Fruit fly (Drosophila melanogaster): ENCODE measurements around the gene CG14739.
A peak's percentile ranks its signal among the peaks of the same experiment; 100 is the strongest.

CG14739 gene

dm6 chr3R:12080370-12080968, 31.5 kb upstream of the CG14739 start (continued):
- TF ChIP-seq en (GFP tag; optimal IDR thresholded peaks at IDR 0.05) (no peak), nerfin-2 (GFP tag; IDR thresholded peaks at IDR 0.05; ENCODE audit: partially characterized antibody) (no peak), Sry-β (GFP tag; optimal IDR thresholded peaks at IDR 0.05) (no peak), CG32772 (GFP tag; IDR thresholded peaks at IDR 0.05) (no peak), CG34422 (GFP tag; IDR thresholded peaks at IDR 0.05) (no peak), pb (GFP tag; optimal IDR thresholded peaks at IDR 0.05) (no peak), sim (GFP tag; IDR thresholded peaks at IDR 0.05) (no peak), Abd-B (GFP tag; optimal IDR thresholded peaks at IDR 0.05) (peak; percentile 7), Nf-YA (GFP tag; IDR thresholded peaks at IDR 0.05) (no peak), aop (GFP tag; IDR thresholded peaks at IDR 0.05) (no peak), Sin3A (optimal IDR thresholded peaks at IDR 0.05) (no peak), CG10959 (GFP tag; IDR thresholded peaks at IDR 0.05) (no peak), salm (tag; optimal IDR thresholded peaks at IDR 0.05) (no peak), ttk (GFP tag; IDR thresholded peaks at IDR 0.05) (no peak), mld (GFP tag; IDR thresholded peaks at IDR 0.05; ENCODE audit: partially characterized antibody) (no peak), Hr51 (GFP tag; optimal IDR thresholded peaks at IDR 0.05) (peak in 1 of 2 experiments; percentile 37), ssp (GFP tag; IDR thresholded peaks at IDR 0.05) (no peak), CG12942 (GFP tag; optimal IDR thresholded peaks at IDR 0.05) (no peak), CG15269 (tag; optimal IDR thresholded peaks at IDR 0.05) (peak; percentile 14), bowl (GFP tag; IDR thresholded peaks at IDR 0.05) (no peak), CG3281 (GFP tag; optimal IDR thresholded peaks at IDR 0.05) (peak; percentile 2), gcm (GFP tag; optimal IDR thresholded peaks at IDR 0.05) (no peak), CG10565 (GFP tag; optimal IDR thresholded peaks at IDR 0.05) (no peak), CG18262 (tag; optimal IDR thresholded peaks at IDR 0.05) (no peak), lab (GFP tag; optimal IDR thresholded peaks at IDR 0.05) (no peak), sqz (GFP tag; optimal IDR thresholded peaks at IDR 0.05) (peak; percentile 60), hbn (GFP tag; IDR thresholded peaks at IDR 0.05; ENCODE audit: partially characterized antibody) (no peak), amos (GFP tag; IDR thresholded peaks at IDR 0.05; ENCODE audit: partially characterized antibody) (no peak), kni (GFP tag; optimal IDR thresholded peaks at IDR 0.05) (no peak), Hey (tag; optimal IDR thresholded peaks at IDR 0.05) (no peak), nmo (GFP tag; optimal IDR thresholded peaks at IDR 0.05) (no peak), CG18599 (GFP tag; optimal IDR thresholded peaks at IDR 0.05) (peak; percentile 22), CG6813 (GFP tag; optimal IDR thresholded peaks at IDR 0.05) (no peak), CG13424 (tag; optimal IDR thresholded peaks at IDR 0.05) (no peak), Ravus (GFP tag; IDR thresholded peaks at IDR 0.05) (no peak), Drgx (GFP tag; IDR thresholded peaks at IDR 0.05) (no peak), jumu (GFP tag; optimal IDR thresholded peaks at IDR 0.05) (no peak), ab (GFP tag; optimal IDR thresholded peaks at IDR 0.05) (no peak), Dek (tag; optimal IDR thresholded peaks at IDR 0.05) (no peak), fd64A (GFP tag; optimal IDR thresholded peaks at IDR 0.05) (no peak), TFAM (GFP tag; optimal IDR thresholded peaks at IDR 0.05) (no peak), Mrtf (GFP tag; IDR thresholded peaks at IDR 0.05) (no peak), ranshi (GFP tag; IDR thresholded peaks at IDR 0.05) (no peak), CG11504 (tag; optimal IDR thresholded peaks at IDR 0.05) (peak; percentile 63), Dfd (GFP tag; optimal IDR thresholded peaks at IDR 0.05) (no peak), Side (GFP tag; optimal IDR thresholded peaks at IDR 0.05) (no peak), CG16863 (GFP tag; optimal IDR thresholded peaks at IDR 0.05) (no peak), MBD-R2 (GFP tag; IDR thresholded peaks at IDR 0.05) (no peak), CG14965 (GFP tag; optimal IDR thresholded peaks at IDR 0.05; ENCODE audit: borderline replicate concordance) (no peak), slp2 (GFP tag; optimal IDR thresholded peaks at IDR 0.05) (no peak), pros (GFP tag; optimal IDR thresholded peaks at IDR 0.05) (no peak)
